Fruit fly (Drosophila melanogaster) whole organism, prepupa: ENCODE measurements around the gene CG8142.

Experiments used
- Blimp-1 ChIP-seq: fragments of 200-800 bp; sonication (Bioruptor generic); optimal IDR thresholded peaks from 3 replicates; lab custom pipeline; 2017; ENCODE audit warnings: missing biosample characterization, missing genetic modification characterization, mild to moderate bottlenecking, moderate library complexity, missing genetic modification reagents
- CG10631 ChIP-seq: fragments of 200-800 bp; sonication (Bioruptor generic); optimal IDR thresholded peaks from 2 replicates; lab custom pipeline; 2016; ENCODE audit warnings: missing biosample characterization, missing genetic modification characterization
- CG11294 ChIP-seq: fragments of 200-800 bp; sonication (Bioruptor generic); IDR thresholded peaks from 2 replicates; pipeline ENCODE4 v1.3.6; 2022; ENCODE audit warnings: missing biosample characterization, missing genetic modification characterization
- CG11902 ChIP-seq: fragments of 200-800 bp; sonication (Bioruptor generic); optimal IDR thresholded peaks from 3 replicates; lab custom pipeline; 2016; ENCODE audit warnings: missing biosample characterization, missing genetic modification characterization
- CG15336 ChIP-seq: fragments of 200-800 bp; sonication (Bioruptor generic); IDR thresholded peaks from 2 replicates; pipeline ENCODE4 v1.3.6; 2022; ENCODE audit warnings: missing biosample characterization, missing genetic modification characterization
- CG1621 ChIP-seq: fragments of 200-800 bp; sonication (Bioruptor generic); optimal IDR thresholded peaks from 3 replicates; lab custom pipeline; 2018; ENCODE audit warnings: missing biosample characterization, mild to moderate bottlenecking, missing genetic modification characterization
- CG3032 ChIP-seq: fragments of 200-800 bp; optimal IDR thresholded peaks from 2 replicates; lab custom pipeline; 2019; ENCODE audit warnings: missing biosample characterization, mild to moderate bottlenecking, missing genetic modification characterization, moderate library complexity
- CG31627 ChIP-seq: fragments of 200-800 bp; sonication (Bioruptor generic); optimal IDR thresholded peaks from 3 replicates; lab custom pipeline; 2016; ENCODE audit warnings: missing biosample characterization, missing genetic modification characterization
- CG34406 ChIP-seq: fragments of 200-800 bp; sonication (Bioruptor generic); optimal IDR thresholded peaks from 3 replicates; lab custom pipeline; 2016; ENCODE audit warnings: missing biosample characterization, missing genetic modification characterization
- CG3919 ChIP-seq: fragments of 200-800 bp; sonication (Bioruptor generic); optimal IDR thresholded peaks from 3 replicates; lab custom pipeline; 2016; ENCODE audit warnings: missing biosample characterization, missing genetic modification characterization
- CG4318 ChIP-seq: fragments of 200-800 bp; sonication (Bioruptor generic); optimal IDR thresholded peaks from 3 replicates; lab custom pipeline; 2017; ENCODE audit warnings: missing biosample characterization, mild to moderate bottlenecking, missing genetic modification characterization
- CG6163 ChIP-seq: fragments of 200-800 bp; sonication (Bioruptor generic); IDR thresholded peaks from 3 replicates; pipeline ENCODE4 v1.3.6; 2022; ENCODE audit warnings: missing biosample characterization, missing genetic modification characterization
- CG6276 ChIP-seq: fragments of 200-800 bp; sonication (Bioruptor generic); optimal IDR thresholded peaks from 2 replicates; lab custom pipeline; 2017; ENCODE audit warnings: missing biosample characterization, mild to moderate bottlenecking, missing genetic modification characterization
- CG6792 ChIP-seq: fragments of 200-800 bp; sonication (Bioruptor generic); optimal IDR thresholded peaks from 3 replicates; lab custom pipeline; 2016; ENCODE audit warnings: missing biosample characterization, missing genetic modification characterization
- CG6808 ChIP-seq: fragments of 200-800 bp; sonication (Bioruptor generic); optimal IDR thresholded peaks from 3 replicates; lab custom pipeline; 2017; ENCODE audit warnings: missing biosample characterization, missing genetic modification characterization, mild to moderate bottlenecking, moderate library complexity, missing genetic modification reagents
- CG7368 ChIP-seq: fragments of 200-800 bp; sonication (Bioruptor generic); optimal IDR thresholded peaks from 3 replicates; lab custom pipeline; 2016; ENCODE audit warnings: missing biosample characterization, missing genetic modification characterization
- CG8119 ChIP-seq: fragments of 200-800 bp; sonication (Bioruptor generic); IDR thresholded peaks from 3 replicates; pipeline ENCODE4 v1.3.6; 2022; ENCODE audit warnings: missing biosample characterization, missing genetic modification characterization
- CG8319 ChIP-seq: fragments of 200-800 bp; sonication (Bioruptor generic); optimal IDR thresholded peaks from 3 replicates; lab custom pipeline; 2016; ENCODE audit warnings: missing biosample characterization, missing genetic modification characterization
- CG8632 ChIP-seq: fragments of 200-800 bp; sonication (Bioruptor generic); optimal IDR thresholded peaks from 3 replicates; lab custom pipeline; 2016; ENCODE audit warnings: missing biosample characterization, missing genetic modification characterization
- CG9139 ChIP-seq: fragments of 200-800 bp; sonication (Bioruptor generic); optimal IDR thresholded peaks from 3 replicates; lab custom pipeline; 2017; ENCODE audit warnings: missing biosample characterization, mild to moderate bottlenecking, missing genetic modification characterization
- Eip75B ChIP-seq: fragments of 200-800 bp; sonication (Bioruptor generic); optimal IDR thresholded peaks from 3 replicates; lab custom pipeline; 2016; ENCODE audit warnings: missing biosample characterization, missing genetic modification characterization
- Eip78C ChIP-seq: fragments of 200-800 bp; sonication (Bioruptor generic); peaks from one replicate; lab custom pipeline; 2016; ENCODE audit warnings: missing biosample characterization, missing genetic modification characterization
- Eip93F ChIP-seq: fragments of 200-800 bp; sonication (Bioruptor generic); optimal IDR thresholded peaks from 2 replicates; lab custom pipeline; 2016; ENCODE audit warnings: missing biosample characterization, mild to moderate bottlenecking, missing genetic modification characterization
- Ets96B ChIP-seq: fragments of 200-800 bp; optimal IDR thresholded peaks from 2 replicates; lab custom pipeline; 2019; ENCODE audit warnings: missing biosample characterization, mild to moderate bottlenecking, missing genetic modification characterization, moderate library complexity
- Gug ChIP-seq: fragments of 200-800 bp; sonication (Bioruptor generic); IDR thresholded peaks from 2 replicates; pipeline ENCODE4 v1.3.6; 2022; ENCODE audit warnings: missing biosample characterization, missing genetic modification characterization
- Hr38 ChIP-seq: sonication (Bioruptor generic); optimal IDR thresholded peaks from 2 replicates; lab custom pipeline; 2016; ENCODE audit warnings: missing biosample characterization, missing genetic modification characterization
- Hr39 ChIP-seq: fragments of 200-800 bp; sonication (Bioruptor generic); optimal IDR thresholded peaks from 2 replicates; lab custom pipeline; 2016; ENCODE audit warnings: missing biosample characterization, missing genetic modification characterization
- Hr4 ChIP-seq: fragments of 200-800 bp; sonication (Bioruptor generic); optimal IDR thresholded peaks from 3 replicates; lab custom pipeline; 2016; ENCODE audit warnings: missing biosample characterization, missing genetic modification characterization
- Lpt ChIP-seq: fragments of 200-800 bp; sonication (Bioruptor generic); optimal IDR thresholded peaks from 3 replicates; lab custom pipeline; 2016; ENCODE audit warnings: missing biosample characterization, missing genetic modification characterization
- Met ChIP-seq: fragments of 200-800 bp; sonication (Bioruptor generic); optimal IDR thresholded peaks from 3 replicates; lab custom pipeline; 2016; ENCODE audit warnings: missing biosample characterization, missing genetic modification characterization
- Smox ChIP-seq: fragments of 200-800 bp; sonication (Bioruptor generic); optimal IDR thresholded peaks from 3 replicates; lab custom pipeline; 2016; ENCODE audit warnings: missing biosample characterization, missing genetic modification characterization
- Sox14 ChIP-seq: fragments of 200-800 bp; sonication (Bioruptor generic); optimal IDR thresholded peaks from 3 replicates; lab custom pipeline; 2016; ENCODE audit warnings: missing biosample characterization, missing genetic modification characterization
- achi ChIP-seq: fragments of 200-800 bp; sonication (Bioruptor generic); optimal IDR thresholded peaks from 3 replicates; lab custom pipeline; 2016; ENCODE audit warnings: missing biosample characterization, missing genetic modification characterization
- dac ChIP-seq: fragments of 200-800 bp; sonication (Bioruptor generic); optimal IDR thresholded peaks from 2 replicates; lab custom pipeline; 2017; ENCODE audit warnings: missing biosample characterization, mild to moderate bottlenecking, missing genetic modification characterization
- dsx ChIP-seq: fragments of 200-800 bp; optimal IDR thresholded peaks from 3 replicates; lab custom pipeline; 2019; ENCODE audit warnings: missing biosample characterization, mild to moderate bottlenecking, missing genetic modification characterization, moderate library complexity; ENCODE audit not compliant: poor library complexity, severe bottlenecking
- eg ChIP-seq: fragments of 200-800 bp; sonication (Bioruptor generic); IDR thresholded peaks from 3 replicates; pipeline ENCODE4 v1.3.6; 2022; ENCODE audit warnings: missing biosample characterization, missing genetic modification characterization
- esn ChIP-seq: fragments of 200-800 bp; sonication (Bioruptor generic); optimal IDR thresholded peaks from 2 replicates; lab custom pipeline; 2016; ENCODE audit warnings: missing biosample characterization, mild to moderate bottlenecking, missing genetic modification characterization, moderate library complexity
- fd59A ChIP-seq: fragments of 200-800 bp; sonication (Bioruptor generic); optimal IDR thresholded peaks from 2 replicates; lab custom pipeline; 2017; ENCODE audit warnings: missing biosample characterization, mild to moderate bottlenecking, missing genetic modification characterization, missing genetic modification reagents
- fd85E ChIP-seq: fragments of 200-800 bp; sonication (Bioruptor generic); optimal IDR thresholded peaks from 3 replicates; lab custom pipeline; 2016; ENCODE audit warnings: missing biosample characterization, missing genetic modification characterization
- fkh ChIP-seq: fragments of 200-800 bp; sonication (Bioruptor generic); optimal IDR thresholded peaks from 3 replicates; lab custom pipeline; 2017; ENCODE audit warnings: missing biosample characterization, mild to moderate bottlenecking, missing genetic modification characterization, moderate library complexity
- lz ChIP-seq: fragments of 200-800 bp; sonication (Bioruptor generic); optimal IDR thresholded peaks from 3 replicates; lab custom pipeline; 2016; ENCODE audit warnings: missing biosample characterization, missing genetic modification characterization
- net ChIP-seq: fragments of 200-800 bp; sonication (Bioruptor generic); optimal IDR thresholded peaks from 3 replicates; lab custom pipeline; 2016; ENCODE audit warnings: missing biosample characterization, missing genetic modification characterization
- pdm3 ChIP-seq: fragments of 200-800 bp; sonication (Bioruptor generic); optimal IDR thresholded peaks from 3 replicates; lab custom pipeline; 2016; ENCODE audit warnings: missing biosample characterization, missing genetic modification characterization
- salr ChIP-seq, 2 experiments: fragments of 200-800 bp; sonication (Bioruptor generic); optimal IDR thresholded peaks; 3 replicates each; lab custom pipeline; 2016 to 2018; ENCODE audit warnings: missing biosample characterization in 2 of 2, missing genetic modification characterization in 2 of 2, mild to moderate bottlenecking in 1 of 2
- spab ChIP-seq: fragments of 200-800 bp; sonication (Bioruptor generic); optimal IDR thresholded peaks from 2 replicates; lab custom pipeline; 2017; ENCODE audit warnings: missing biosample characterization, mild to moderate bottlenecking, missing genetic modification characterization, missing genetic modification reagents
- ss ChIP-seq, 2 experiments: fragments of 200-800 bp; sonication (Bioruptor generic); optimal IDR thresholded peaks; 2 replicates in 1 of 2; 3 replicates in 1 of 2; lab custom pipeline; 2017 to 2018; ENCODE audit warnings: mild to moderate bottlenecking in 2 of 2, missing biosample characterization in 2 of 2, missing genetic modification characterization in 2 of 2, moderate library complexity in 1 of 2
- svp ChIP-seq: fragments of 200-800 bp; sonication (Bioruptor generic); peaks from one replicate; lab custom pipeline; 2016; ENCODE audit warnings: missing biosample characterization, missing genetic modification characterization
- vri ChIP-seq: fragments of 200-800 bp; sonication (Bioruptor generic); optimal IDR thresholded peaks from 3 replicates; lab custom pipeline; 2016; ENCODE audit warnings: missing biosample characterization, mild to moderate bottlenecking, missing genetic modification characterization

Gene CG8142

DNA sequence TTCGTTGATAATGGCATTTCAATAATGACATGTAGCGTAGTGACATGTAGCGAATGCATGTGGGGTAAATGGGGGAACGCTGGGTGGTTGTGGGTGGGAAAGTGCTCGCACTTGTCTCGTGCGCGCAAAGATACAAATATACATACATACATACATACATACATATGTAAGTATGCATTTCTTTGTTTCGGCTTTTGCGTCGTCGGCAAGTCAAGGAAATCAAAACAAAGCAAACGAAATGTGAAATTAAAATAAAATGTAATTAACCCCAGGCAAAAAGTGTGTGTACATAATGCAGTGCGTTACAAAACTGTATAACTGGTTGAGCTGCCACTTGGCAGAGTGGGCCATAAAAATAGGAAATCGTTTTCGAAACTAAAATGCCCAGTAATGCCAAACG, 31.2 kb upstream of the CG8142 start:
- peak; percentile 33 for TF ChIP-seq Smox (GFP tag; lab: Kevin White, UChicago)
- no peak for TF ChIP-seq Hr4 (GFP tag; lab: Kevin White, UChicago)
- peak; percentile 58 for TF ChIP-seq svp (GFP tag; lab: Kevin White, UChicago)
- no peak for TF ChIP-seq fkh (GFP tag; lab: Kevin White, UChicago)
- TF ChIP-seq Met: peak; percentile 32
- peak; percentile 64 for TF ChIP-seq Eip93F (GFP tag; lab: Kevin White, UChicago)
- TF ChIP-seq CG34406: no peak
- no peak for TF ChIP-seq CG6276 (GFP tag; lab: Kevin White, UChicago)
- no peak for TF ChIP-seq dac (GFP tag; lab: Kevin White, UChicago)
- TF ChIP-seq CG6808: no peak
- TF ChIP-seq Eip78C (GFP tag; lab: Kevin White, UChicago): peak; percentile 41
- TF ChIP-seq Sox14 (GFP tag; lab: Kevin White, UChicago): peak; percentile 15

DNA sequence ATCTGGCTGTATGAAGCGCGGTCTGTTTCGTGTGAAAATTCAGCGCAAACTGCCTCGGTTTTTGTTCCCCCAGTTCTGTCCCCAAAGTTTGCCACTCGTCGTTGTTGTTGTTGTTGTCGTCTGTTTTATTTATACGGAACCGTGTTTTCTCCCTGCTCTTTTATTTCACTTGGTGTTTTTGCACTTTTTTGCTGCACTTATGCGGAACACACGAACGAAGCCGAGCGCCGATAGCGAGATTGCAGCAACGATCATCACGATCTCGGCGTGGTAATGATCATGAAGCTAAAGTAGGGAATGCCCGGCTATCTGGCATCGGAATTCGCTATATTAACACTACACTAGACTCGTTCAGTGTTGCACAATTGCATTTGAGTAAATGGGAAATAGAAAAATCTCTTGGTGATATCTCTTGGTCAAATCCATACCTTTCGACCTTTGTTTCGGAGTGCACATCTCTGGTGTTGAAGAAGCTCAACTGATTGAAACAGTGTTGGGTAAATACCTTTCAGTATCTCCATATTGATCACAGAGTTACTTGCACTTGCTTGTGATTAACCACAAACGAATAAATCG, 30.6 kb upstream of the CG8142 start:
- TF ChIP-seq Lpt (GFP tag; lab: Kevin White, UChicago) (peak; percentile 27), achi (GFP tag; lab: Kevin White, UChicago) (peak; percentile 44), CG8319 (no peak), Eip75B (peak; percentile 53), CG7368 (peak; percentile 47), dsx (GFP tag; lab: Kevin White, UChicago) (peak; percentile 47), pdm3 (peak; percentile 46), CG9139 (GFP tag; lab: Kevin White, UChicago) (peak; percentile 17), Met (peak; percentile 67), CG34406 (peak; percentile 4), Sox14 (GFP tag; lab: Kevin White, UChicago) (peak; percentile 3), CG8119 (GFP tag; lab: Robert Waterston, UW) (no peak), CG6163 (GFP tag; lab: Robert Waterston, UW) (peak; percentile 46; the same call in 2 of the 3 replicates), Hr39 (GFP tag; lab: Kevin White, UChicago) (peak; percentile 66), Gug (no peak), CG31627 (GFP tag; lab: Kevin White, UChicago) (peak; percentile 64), spab (GFP tag; lab: Kevin White, UChicago) (no peak), svp (GFP tag; lab: Kevin White, UChicago) (peak; percentile 86), CG6792 (GFP tag; lab: Kevin White, UChicago) (peak; percentile 46), CG6276 (GFP tag; lab: Kevin White, UChicago) (peak; percentile 27), CG4318 (GFP tag; lab: Kevin White, UChicago) (no peak), CG1621 (peak; percentile 9), net (GFP tag; lab: Kevin White, UChicago) (peak; percentile 28), fd85E (GFP tag; lab: Kevin White, UChicago) (no peak), esn (peak; percentile 59), Smox (GFP tag; lab: Kevin White, UChicago) (peak; percentile 15), CG3032 (tag; lab: Kevin White, UChicago) (no peak), vri (GFP tag; lab: Kevin White, UChicago) (no peak), fkh (GFP tag; lab: Kevin White, UChicago) (no peak), Hr38 (GFP tag; lab: Kevin White, UChicago) (no peak), salr (GFP tag; optimal IDR thresholded peaks at IDR 0.05; lab: Kevin White, UChicago) (no peak), fd59A (GFP tag; lab: Kevin White, UChicago) (no peak), Hr4 (GFP tag; lab: Kevin White, UChicago) (peak; percentile 62), CG15336 (0 out of 2 replicates have a peak, but pooled peaks have one; percentile 19), Eip78C (GFP tag; lab: Kevin White, UChicago) (peak; percentile 86), Ets96B (tag; lab: Kevin White, UChicago) (peak; percentile 13), CG10631 (GFP tag; lab: Kevin White, UChicago) (peak; percentile 31), eg (GFP tag; lab: Robert Waterston, UW) (peak; percentile 55; the same call in 1 of the 3 replicates), lz (GFP tag; lab: Kevin White, UChicago) (peak; percentile 51), CG3919 (GFP tag; lab: Kevin White, UChicago) (peak; percentile 58), ss (GFP tag; optimal IDR thresholded peaks at IDR 0.05; lab: Kevin White, UChicago) (peak; percentile 43 to 63), Blimp-1 (no peak), CG8632 (peak; percentile 1), CG11902 (GFP tag; lab: Kevin White, UChicago) (peak; percentile 20), CG11294 (GFP tag; lab: Robert Waterston, UW) (no peak)
